Worm (Caenorhabditis elegans): ENCODE measurements around the gene gex-5.

The gex-5 gene

DNA sequence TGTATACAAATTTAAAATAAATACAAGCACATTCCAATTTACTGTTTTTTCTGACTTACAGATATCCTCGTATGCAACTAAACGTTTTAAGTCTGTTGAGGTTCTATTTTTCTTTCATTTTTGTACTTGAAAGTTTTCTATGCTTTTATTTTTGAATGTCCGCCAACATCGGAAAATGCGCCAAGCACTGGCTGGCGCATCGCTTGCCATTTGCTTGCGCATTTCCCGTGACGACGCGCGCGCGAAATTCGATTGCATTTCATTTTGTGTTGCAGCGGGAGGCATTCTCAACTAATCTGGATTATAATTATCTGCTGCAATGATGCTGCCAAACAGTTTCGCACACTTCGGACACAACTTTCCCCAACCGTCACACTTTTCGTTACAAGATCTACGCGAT lies 24.8 kb downstream of the gex-5 start, which contains the start of gene fbxl-2 (continued):
- TF ChIP-seq Y116A8C.19 (tag; optimal IDR thresholded peaks at IDR 0.05; ENCODE audit: borderline replicate concordance) (no peak), C16A3.4 (tag; optimal IDR thresholded peaks at IDR 0.05) (peak; percentile 97), ceh-82 (tag; optimal IDR thresholded peaks at IDR 0.05) (peak; percentile 97 to 99 (median 98)), nhr-85 (tag) (peak; percentile 97), nhr-47 (tag; optimal IDR thresholded peaks at IDR 0.05) (peak; percentile 98), elt-3 (tag; optimal IDR thresholded peaks at IDR 0.05) (peak in 5 of 6 experiments; percentile 55 to 96 (median 88)), jun-1 (tag; optimal IDR thresholded peaks at IDR 0.05) (peak; percentile 95), ces-1 (GFP tag; optimal IDR thresholded peaks at IDR 0.05) (no peak), mab-9 (GFP tag; IDR thresholded peaks at IDR 0.05) (peak; percentile 93), F16B12.6 (tag; optimal IDR thresholded peaks at IDR 0.05) (peak; percentile 79), snu-23 (GFP tag; optimal IDR thresholded peaks at IDR 0.05) (peak; percentile 98), nhr-77 (tag; optimal IDR thresholded peaks at IDR 0.05) (peak; percentile 94), lin-39 (tag; optimal IDR thresholded peaks at IDR 0.05) (peak; percentile 85), lin-14 (GFP tag; optimal IDR thresholded peaks at IDR 0.05) (peak; percentile 94), ceh-8 (GFP tag; optimal IDR thresholded peaks at IDR 0.05) (peak; percentile 94), nhr-20 (tag; optimal IDR thresholded peaks at IDR 0.05) (peak; percentile 95), egl-13 (tag; optimal IDR thresholded peaks at IDR 0.05) (peak; percentile 89), nhr-12 (tag; optimal IDR thresholded peaks at IDR 0.05) (peak; percentile 3), lin-13 (GFP tag; optimal IDR thresholded peaks at IDR 0.05) (peak; percentile 96), fkh-8 (tag; optimal IDR thresholded peaks at IDR 0.05) (peak; percentile 96), fkh-10 (GFP tag; optimal IDR thresholded peaks at IDR 0.05) (peak; percentile 80), nhr-11 (tag; optimal IDR thresholded peaks at IDR 0.05) (peak; percentile 85), fkh-4 (tag; optimal IDR thresholded peaks at IDR 0.05; ENCODE audit: borderline replicate concordance) (peak; percentile 73), sox-4 (tag; optimal IDR thresholded peaks at IDR 0.05) (peak; percentile 81), zip-4 (GFP tag; optimal IDR thresholded peaks at IDR 0.05) (peak; percentile 88), nhr-90 (tag; optimal IDR thresholded peaks at IDR 0.05; ENCODE audit: poor library complexity) (peak; percentile 95), ceh-63 (GFP tag; optimal IDR thresholded peaks at IDR 0.05) (peak; percentile 44), nhr-84 (tag; optimal IDR thresholded peaks at IDR 0.05) (no peak), nhr-71 (tag; optimal IDR thresholded peaks at IDR 0.05) (peak; percentile 98), mef-2 (tag; optimal IDR thresholded peaks at IDR 0.05) (peak; percentile 82), nhr-19 (GFP tag; conservative IDR thresholded peaks at IDR 0.05) (peak; percentile 98), nhr-237 (tag; optimal IDR thresholded peaks at IDR 0.05) (peak; percentile 90), alr-1 (tag; optimal IDR thresholded peaks at IDR 0.05; ENCODE audit: borderline replicate concordance) (no peak), pax-3 (tag; optimal IDR thresholded peaks at IDR 0.05) (peak; percentile 91), pqm-1 (tag; optimal IDR thresholded peaks at IDR 0.05) (no peak), sup-37 (GFP tag; optimal IDR thresholded peaks at IDR 0.05) (peak; percentile 92), elt-2 (tag; optimal IDR thresholded peaks at IDR 0.05) (peak; percentile 87)

DNA sequence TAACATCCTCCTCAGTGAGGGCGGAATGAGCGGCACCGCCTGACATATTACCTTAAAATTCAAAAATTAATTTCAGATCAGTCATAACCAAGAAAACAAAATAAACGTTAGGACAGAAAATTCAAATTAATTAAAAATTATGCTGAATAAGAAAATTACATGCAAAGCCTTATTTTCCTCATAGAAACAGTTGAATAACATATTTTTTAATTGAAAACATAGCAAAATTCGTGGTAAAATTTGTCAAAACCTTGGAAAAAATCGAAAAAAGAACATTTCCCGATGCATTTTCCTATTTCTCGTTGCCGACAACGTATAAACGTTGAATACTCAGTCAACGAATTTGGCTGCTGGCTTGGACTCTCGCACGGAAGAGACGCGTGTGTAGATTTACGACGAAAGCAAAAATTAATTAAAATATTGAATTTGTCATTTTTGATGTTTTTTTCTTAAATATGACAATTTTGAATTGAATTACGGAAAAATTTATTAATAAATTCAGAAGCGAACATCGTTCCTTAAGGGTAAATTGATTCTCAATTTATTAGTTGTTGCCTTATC lies 27.7 kb downstream of the gex-5 start, which contains the start of the genes rps-0 and rbg-3:
Gene rps-0, minus strand, starts transcription at position 51 of the 561 bp plus-strand sequence.
Gene rbg-3, plus strand, starts transcription at position 424 of the 561 bp plus-strand sequence.
- TF ChIP-seq dpl-1 (GFP tag; optimal IDR thresholded peaks at IDR 0.05) (peak; percentile 88 to 93 (median 93)), isw-1 (GFP tag; IDR thresholded peaks at IDR 0.05) (peak; percentile 93), aly-2 (tag; optimal IDR thresholded peaks at IDR 0.05) (peak; percentile 66), egl-27 (tag; optimal IDR thresholded peaks at IDR 0.05) (no peak), nhr-71 (tag; optimal IDR thresholded peaks at IDR 0.05) (peak; percentile 97), nhr-237 (tag; optimal IDR thresholded peaks at IDR 0.05) (peak; percentile 49), nhr-90 (tag; optimal IDR thresholded peaks at IDR 0.05; ENCODE audit: poor library complexity) (peak; percentile 89), rnt-1 (tag; optimal IDR thresholded peaks at IDR 0.05) (peak; percentile 92), fkh-8 (tag; optimal IDR thresholded peaks at IDR 0.05) (peak; percentile 94), zip-4 (GFP tag; optimal IDR thresholded peaks at IDR 0.05) (peak; percentile 74), unc-86 (tag; optimal IDR thresholded peaks at IDR 0.05) (peak; percentile 88), lin-39 (tag; optimal IDR thresholded peaks at IDR 0.05) (peak; percentile 77), mdl-1 (tag; optimal IDR thresholded peaks at IDR 0.05) (peak in 1 of 2 experiments; percentile 84), C34B4.2 (tag; optimal IDR thresholded peaks at IDR 0.05) (no peak), unc-30 (tag; optimal IDR thresholded peaks at IDR 0.05) (no peak), ces-1 (GFP tag; optimal IDR thresholded peaks at IDR 0.05) (no peak), nhr-19 (GFP tag; conservative IDR thresholded peaks at IDR 0.05) (peak; percentile 93), mef-2 (tag; optimal IDR thresholded peaks at IDR 0.05) (peak; percentile 57), elt-3 (tag; optimal IDR thresholded peaks at IDR 0.05) (peak in 5 of 6 experiments; percentile 13 to 90 (median 75)), swsn-7 (tag; optimal IDR thresholded peaks at IDR 0.05) (peak; percentile 92), mep-1 (tag; optimal IDR thresholded peaks at IDR 0.05) (peak; percentile 98), lsy-2 (tag; optimal IDR thresholded peaks at IDR 0.05) (peak; percentile 97), alr-1 (tag; optimal IDR thresholded peaks at IDR 0.05; ENCODE audit: borderline replicate concordance) (no peak), skn-1 (tag; optimal IDR thresholded peaks at IDR 0.05) (peak; percentile 76)

Measured in whole organism, L1 larva.